Fruit fly (Drosophila melanogaster): ENCODE data around the gene CG45065.

The CG45065 gene

DNA sequence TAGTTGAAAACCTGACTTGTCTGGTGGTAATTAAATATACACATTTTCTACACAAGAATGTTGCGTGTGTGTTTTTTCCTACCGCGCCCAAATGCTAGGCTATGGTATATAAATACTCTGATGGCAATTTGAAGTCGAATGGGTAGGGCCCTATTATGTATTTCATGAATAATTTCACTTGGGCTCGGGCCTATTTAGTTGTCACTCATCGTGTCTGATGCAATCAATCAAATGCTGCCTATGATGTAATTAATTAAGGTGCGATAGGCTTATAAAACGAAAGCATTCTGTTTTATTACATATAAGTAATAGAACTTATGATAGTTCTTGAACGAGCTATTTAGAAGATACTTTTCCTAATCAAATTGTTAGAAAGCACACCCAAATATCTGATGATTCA is 19.9 kb downstream of the CG45065 start:
- TF ChIP-seq Sin3A (optimal IDR thresholded peaks at IDR 0.05) = no peak
- TF ChIP-seq Myc (optimal IDR thresholded peaks at IDR 0.05) = no peak
- no peak for TF ChIP-seq psq (optimal IDR thresholded peaks at IDR 0.05)
- TF ChIP-seq ttk (optimal IDR thresholded peaks at IDR 0.05) = no peak
- no peak for TF ChIP-seq h (optimal IDR thresholded peaks at IDR 0.05)
- TF ChIP-seq insv (optimal IDR thresholded peaks at IDR 0.05) = no peak

DNA sequence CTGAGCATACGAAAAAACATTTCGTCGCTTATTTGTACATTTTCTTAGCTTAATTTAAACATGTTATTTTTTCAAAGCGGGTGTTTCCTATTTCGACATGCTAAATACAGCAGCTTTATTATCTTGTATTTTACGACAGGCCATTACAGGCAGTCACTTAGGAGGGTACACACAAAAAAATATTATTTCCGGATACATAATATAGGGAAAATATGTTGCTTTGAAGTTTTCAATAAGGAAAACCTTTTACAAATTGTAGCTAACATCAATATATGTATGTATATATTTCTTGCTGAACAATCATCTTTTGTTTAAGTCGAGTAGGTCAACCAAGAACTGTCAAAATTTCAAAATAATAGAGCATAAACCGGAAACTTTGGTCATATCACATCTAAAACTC is 23.4 kb downstream of the CG45065 start, which contains the start of gene CG46399:
TSS of gene CG46399 (plus strand) at position 301 of the 400 bp plus-strand sequence.
- TF ChIP-seq psq (optimal IDR thresholded peaks at IDR 0.05) (no peak), Myc (optimal IDR thresholded peaks at IDR 0.05) (no peak), h (optimal IDR thresholded peaks at IDR 0.05) (no peak), ttk (optimal IDR thresholded peaks at IDR 0.05) (no peak), Sin3A (optimal IDR thresholded peaks at IDR 0.05) (no peak), insv (optimal IDR thresholded peaks at IDR 0.05) (no peak)

DNA sequence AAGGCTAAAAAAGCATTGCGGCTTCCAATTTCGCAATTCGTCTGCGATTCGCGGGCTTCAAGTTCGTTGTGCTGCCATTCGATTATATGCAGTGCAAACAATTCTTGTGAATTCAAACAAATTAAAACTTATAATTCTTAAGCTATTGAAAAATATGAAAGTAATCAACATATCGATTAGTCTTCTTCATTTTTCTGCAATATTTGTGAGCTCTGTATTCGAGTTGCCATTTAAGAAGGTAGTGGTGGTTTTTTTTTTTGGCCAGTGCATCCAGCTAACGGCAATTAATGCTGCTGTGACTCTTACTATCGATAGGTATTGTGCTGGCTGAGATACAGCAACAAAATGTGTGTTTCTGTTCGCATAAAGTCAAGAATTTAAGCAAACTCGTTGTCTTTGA is 24.5 kb downstream of the CG45065 start:
- TF ChIP-seq h (optimal IDR thresholded peaks at IDR 0.05) (no peak), ttk (optimal IDR thresholded peaks at IDR 0.05) (no peak), insv (optimal IDR thresholded peaks at IDR 0.05) (no peak), Sin3A (optimal IDR thresholded peaks at IDR 0.05) (no peak), psq (optimal IDR thresholded peaks at IDR 0.05) (no peak), Myc (optimal IDR thresholded peaks at IDR 0.05) (no peak)

DNA sequence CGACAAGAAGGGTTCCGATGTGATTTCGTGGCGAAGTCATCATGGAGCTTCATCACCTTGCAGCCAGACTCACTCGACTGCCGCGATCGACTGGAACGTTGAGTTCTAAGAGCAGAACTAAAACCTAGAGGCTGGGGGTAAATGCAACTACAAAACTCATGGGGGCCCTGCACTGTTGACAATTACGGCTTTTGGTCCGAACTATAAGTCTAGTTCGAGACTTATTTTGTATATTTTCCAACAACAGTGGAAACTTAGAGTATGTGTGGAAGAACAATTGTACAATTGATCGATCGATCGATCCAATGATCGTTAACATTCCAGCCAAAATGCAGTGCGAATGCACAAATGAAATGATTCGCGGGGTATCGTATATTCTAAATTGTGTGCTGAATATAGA is 26.1 kb downstream of the CG45065 start, which contains the start of gene CG9519:
TSS of gene CG9519 (minus strand) at position 101 of the 400 bp plus-strand sequence.
- TF ChIP-seq psq (optimal IDR thresholded peaks at IDR 0.05) (no peak), Sin3A (optimal IDR thresholded peaks at IDR 0.05) (no peak), insv (optimal IDR thresholded peaks at IDR 0.05) (no peak), ttk (optimal IDR thresholded peaks at IDR 0.05) (no peak), h (optimal IDR thresholded peaks at IDR 0.05) (no peak), Myc (optimal IDR thresholded peaks at IDR 0.05) (no peak)

DNA sequence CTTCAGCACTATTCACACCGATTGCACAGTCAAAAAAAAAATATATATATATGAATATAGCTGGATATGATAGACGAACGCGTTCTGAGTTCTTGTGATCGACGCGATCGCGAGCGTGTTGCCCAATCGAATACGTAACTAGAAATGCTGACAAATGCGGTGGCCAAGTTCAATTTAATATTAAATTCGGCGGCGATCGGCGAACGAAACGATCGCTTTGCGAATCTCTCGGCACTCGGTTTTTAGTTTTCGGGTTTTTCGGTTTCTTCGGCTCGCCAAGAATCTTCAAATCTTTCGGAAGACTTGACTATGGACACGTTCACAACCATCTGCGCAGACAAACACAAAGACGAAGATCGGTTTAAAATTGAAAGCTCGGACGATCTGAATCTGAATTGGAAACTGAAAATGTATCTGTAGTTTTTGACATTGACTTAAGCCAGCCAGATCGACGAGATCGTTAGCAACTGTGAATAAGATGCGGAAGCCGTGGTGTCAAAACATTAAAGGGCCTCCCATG is 29.2 kb downstream of the CG45065 start, which contains the start of gene CG9521:
TSS of gene CG9521 (minus strand) at position 117 of the 520 bp plus-strand sequence.
- TF ChIP-seq h (optimal IDR thresholded peaks at IDR 0.05) = no peak
- TF ChIP-seq Myc (optimal IDR thresholded peaks at IDR 0.05) = no peak
- no peak for TF ChIP-seq ttk (optimal IDR thresholded peaks at IDR 0.05)
- TF ChIP-seq insv (optimal IDR thresholded peaks at IDR 0.05) = no peak
- no peak for TF ChIP-seq Sin3A (optimal IDR thresholded peaks at IDR 0.05)
- TF ChIP-seq psq (optimal IDR thresholded peaks at IDR 0.05) = no peak

DNA sequence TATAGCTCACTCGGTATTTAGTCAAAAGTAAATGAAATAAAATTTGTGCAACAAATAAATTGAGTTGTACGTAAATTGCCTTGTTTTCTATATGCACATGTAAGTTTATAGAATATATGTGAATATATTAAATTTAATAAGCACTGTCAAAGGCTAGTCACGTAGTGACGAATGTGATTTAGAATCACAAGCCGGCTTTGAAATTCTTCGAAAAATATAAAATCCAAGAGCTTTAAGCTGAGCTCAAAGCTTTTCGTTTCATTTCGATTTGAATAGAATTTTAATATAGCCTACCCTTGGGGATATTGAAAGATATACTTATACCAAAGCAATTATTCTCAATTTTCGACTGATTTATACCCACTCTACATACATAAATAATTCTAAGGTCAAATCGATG is 32.3 kb downstream of the CG45065 start:
- TF ChIP-seq ttk (optimal IDR thresholded peaks at IDR 0.05) (no peak), h (optimal IDR thresholded peaks at IDR 0.05) (no peak), insv (optimal IDR thresholded peaks at IDR 0.05) (no peak), Sin3A (optimal IDR thresholded peaks at IDR 0.05) (no peak), Myc (optimal IDR thresholded peaks at IDR 0.05) (no peak), psq (optimal IDR thresholded peaks at IDR 0.05) (no peak)

DNA sequence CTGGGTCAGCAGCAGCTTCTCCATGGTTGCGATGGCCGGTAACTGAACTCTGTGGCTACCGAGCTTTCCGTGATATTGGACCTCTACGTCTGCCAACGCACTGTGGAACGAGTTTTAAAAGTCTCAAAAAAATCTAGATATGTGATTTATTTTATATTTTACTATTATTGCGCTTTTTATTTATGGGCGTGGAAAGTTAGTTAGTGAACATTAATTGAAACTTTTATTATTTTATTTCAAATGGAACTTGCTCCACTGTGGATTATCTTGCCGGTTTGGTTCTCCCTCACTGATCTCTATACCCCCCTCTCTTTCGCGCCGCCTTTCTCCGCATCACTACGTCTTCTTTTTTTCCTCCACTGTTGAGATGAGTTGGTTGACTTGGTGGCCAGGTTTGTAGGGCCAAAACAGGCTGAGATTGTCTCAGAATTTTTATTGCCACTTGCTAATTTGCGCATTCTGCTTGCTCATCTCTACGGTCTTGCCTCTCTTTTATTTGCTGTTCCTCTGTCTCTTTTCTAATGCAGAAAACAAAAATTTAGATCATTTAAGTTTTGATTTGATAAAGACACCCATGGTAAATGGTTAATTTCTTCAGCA is 33.5 kb downstream of the CG45065 start, which contains the start of gene CG9522:
TSS of gene CG9522 (minus strand) at position 54 of the 600 bp plus-strand sequence.
- TF ChIP-seq h (optimal IDR thresholded peaks at IDR 0.05) (no peak), psq (optimal IDR thresholded peaks at IDR 0.05) (no peak), ttk (optimal IDR thresholded peaks at IDR 0.05) (no peak), insv (optimal IDR thresholded peaks at IDR 0.05) (no peak), Sin3A (optimal IDR thresholded peaks at IDR 0.05) (no peak), Myc (optimal IDR thresholded peaks at IDR 0.05) (no peak)

DNA sequence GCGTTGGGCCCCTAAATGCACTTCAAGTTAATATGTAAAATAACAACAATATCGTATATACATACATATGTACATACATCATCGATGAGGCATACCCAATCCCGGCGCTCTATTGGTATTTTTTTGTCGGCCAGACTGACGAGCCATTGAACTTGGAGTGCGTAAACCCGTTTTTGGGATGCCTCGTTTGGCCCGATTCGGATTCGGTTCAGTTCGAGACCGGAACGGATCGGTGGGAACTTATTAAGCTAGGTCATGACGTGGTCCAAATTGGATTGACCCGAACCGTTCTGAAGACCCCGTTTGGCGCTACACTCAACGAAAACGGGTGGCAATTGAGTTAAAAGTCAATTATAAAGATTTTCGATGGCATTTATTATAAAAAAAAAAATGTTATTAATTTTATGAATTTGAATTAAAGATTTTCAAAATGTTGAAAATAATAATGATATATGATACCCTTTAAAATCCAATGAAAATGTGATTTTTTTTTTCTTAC is 36.2 kb downstream of the CG45065 start:
- TF ChIP-seq psq (optimal IDR thresholded peaks at IDR 0.05) = no peak
- TF ChIP-seq h (optimal IDR thresholded peaks at IDR 0.05) = no peak
- no peak for TF ChIP-seq ttk (optimal IDR thresholded peaks at IDR 0.05)
- no peak for TF ChIP-seq Sin3A (optimal IDR thresholded peaks at IDR 0.05)
- no peak for TF ChIP-seq insv (optimal IDR thresholded peaks at IDR 0.05)
- no peak for TF ChIP-seq Myc (optimal IDR thresholded peaks at IDR 0.05)

DNA sequence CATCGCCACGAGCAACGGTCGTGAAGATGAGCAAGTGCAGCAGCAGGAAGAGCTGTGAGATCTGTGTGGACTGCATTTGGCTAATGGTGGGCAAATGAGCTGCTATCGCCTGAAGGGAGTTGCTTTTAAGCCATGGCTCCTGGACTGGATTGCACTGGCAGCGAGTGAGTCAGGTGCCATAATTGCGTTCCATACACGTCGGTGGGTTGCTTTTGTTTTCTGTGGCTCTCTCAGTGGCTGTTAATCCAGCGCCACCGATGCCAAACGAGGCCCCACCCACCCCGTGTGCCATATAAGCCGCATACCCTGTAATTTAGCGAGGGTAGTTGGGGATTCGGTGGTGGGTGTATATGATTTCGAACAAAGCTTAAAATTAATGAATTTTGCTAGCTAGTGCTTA is 37.7 kb downstream of the CG45065 start, which contains the start of gene CG12539:
TSS of gene CG12539 (minus strand) at position 101 of the 400 bp plus-strand sequence.
- TF ChIP-seq insv (optimal IDR thresholded peaks at IDR 0.05) (no peak), psq (optimal IDR thresholded peaks at IDR 0.05) (no peak), Sin3A (optimal IDR thresholded peaks at IDR 0.05) (no peak), Myc (optimal IDR thresholded peaks at IDR 0.05) (no peak), h (optimal IDR thresholded peaks at IDR 0.05) (no peak), ttk (optimal IDR thresholded peaks at IDR 0.05) (no peak)

DNA sequence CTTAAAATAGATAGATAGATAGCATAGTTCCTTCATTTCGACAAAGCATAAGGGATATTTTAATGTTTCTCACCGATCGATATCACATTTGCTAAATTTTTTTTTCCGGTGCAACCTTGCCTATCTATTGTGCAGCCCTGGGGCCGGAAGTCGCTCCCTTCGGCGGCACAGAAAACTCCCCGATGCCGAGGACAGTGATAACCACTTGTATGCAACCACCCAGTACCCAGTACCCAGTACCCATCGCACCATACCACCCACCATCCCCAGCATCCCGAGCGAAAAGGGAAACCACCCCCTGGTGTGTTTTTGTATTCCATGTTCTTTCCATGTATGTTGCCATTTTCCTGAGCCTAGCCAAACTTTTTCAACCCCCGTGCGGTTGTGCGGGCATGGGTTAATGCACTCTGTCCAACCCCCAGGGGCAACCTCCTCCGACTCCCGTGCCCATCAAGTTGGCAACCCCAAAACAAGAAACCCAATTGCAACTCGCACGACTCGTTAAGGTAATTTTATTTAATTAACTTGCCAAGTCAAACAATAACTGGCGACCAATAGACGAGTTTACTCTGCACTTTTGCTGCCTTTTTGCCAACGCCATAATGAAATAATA is 40.4 kb downstream of the CG45065 start:
- no peak for TF ChIP-seq Sin3A (optimal IDR thresholded peaks at IDR 0.05)
- no peak for TF ChIP-seq ttk (optimal IDR thresholded peaks at IDR 0.05)
- TF ChIP-seq psq (optimal IDR thresholded peaks at IDR 0.05) = no peak
- TF ChIP-seq h (optimal IDR thresholded peaks at IDR 0.05) = no peak
- TF ChIP-seq insv (optimal IDR thresholded peaks at IDR 0.05) = no peak
- TF ChIP-seq Myc (optimal IDR thresholded peaks at IDR 0.05) = no peak

DNA sequence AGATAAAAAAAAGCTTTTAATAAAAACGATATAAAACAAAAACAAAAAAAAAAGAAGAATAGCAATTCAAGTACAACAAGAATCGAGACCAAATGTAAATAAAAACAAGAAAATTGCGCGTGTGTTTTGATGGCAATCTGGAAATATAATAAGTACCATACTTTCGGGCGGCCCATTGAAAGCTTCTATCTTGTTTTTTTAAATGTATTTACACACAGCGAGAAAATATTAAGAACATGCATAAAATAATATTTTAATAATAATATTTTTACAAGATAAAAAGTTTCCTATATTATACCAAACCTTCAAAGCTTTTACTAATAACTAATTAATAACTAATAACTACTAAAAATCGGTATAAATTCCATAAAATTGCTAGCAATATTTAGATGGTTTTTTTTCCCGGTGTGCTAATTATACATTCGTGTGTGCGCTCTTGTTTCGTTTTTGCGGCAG is 41.9 kb downstream of the CG45065 start:
- no peak for TF ChIP-seq insv (optimal IDR thresholded peaks at IDR 0.05)
- no peak for TF ChIP-seq psq (optimal IDR thresholded peaks at IDR 0.05)

DNA sequence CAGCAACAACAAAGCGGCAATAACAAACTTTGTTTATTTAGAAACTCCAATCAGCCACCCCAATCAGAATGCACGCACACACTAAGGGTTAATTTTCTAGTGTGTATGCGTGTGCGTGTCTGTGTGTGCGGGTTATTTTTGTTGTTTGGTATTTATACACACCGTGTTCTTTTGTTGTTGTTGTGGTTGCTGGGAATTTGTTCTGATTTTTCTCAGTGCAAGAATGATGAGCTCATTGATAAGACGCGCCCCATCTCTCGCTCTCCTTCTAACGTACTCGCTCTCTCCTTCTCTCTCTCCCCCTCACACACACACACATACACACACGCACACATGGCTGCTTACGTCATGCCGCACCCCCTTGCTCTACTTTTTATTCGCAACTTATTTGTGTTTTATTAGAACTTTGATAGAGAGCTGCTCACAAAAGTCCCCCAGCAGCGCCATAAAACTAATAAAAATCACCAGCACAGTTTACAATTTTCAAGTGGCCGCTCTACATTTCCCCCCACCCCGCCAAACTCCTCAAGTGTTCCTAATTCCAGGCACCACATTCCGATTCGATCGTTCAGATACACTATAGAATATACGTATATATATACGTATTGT is 42.5 kb downstream of the CG45065 start:
- TF ChIP-seq ttk (optimal IDR thresholded peaks at IDR 0.05) (no peak), Sin3A (optimal IDR thresholded peaks at IDR 0.05) (no peak), Myc (optimal IDR thresholded peaks at IDR 0.05) (no peak), insv (optimal IDR thresholded peaks at IDR 0.05) (no peak), h (optimal IDR thresholded peaks at IDR 0.05) (no peak), psq (optimal IDR thresholded peaks at IDR 0.05) (no peak)

Data from Kc167 (cell line).